Worm (Caenorhabditis elegans) whole organism, young adult: ENCODE measurements around the gene ska-3.

Experiments used
- B0336.3 ChIP-seq: fragments of 200-800 bp; sonication (Bioruptor generic); IDR thresholded peaks from 2 replicates; pipeline ENCODE4 v1.3.6; 2022; ENCODE audit warnings: missing genetic modification characterization, missing compliant biosample characterization
- C06A6.2 ChIP-seq: fragments of 200-800 bp; sonication (Bioruptor generic); conservative IDR thresholded peaks from 2 replicates; pipeline ENCODE4 v1.3.6; 2022; ENCODE audit warnings: missing genetic modification characterization, missing compliant biosample characterization
- C17E4.6 ChIP-seq: fragments of 200-800 bp; sonication (Bioruptor generic); IDR thresholded peaks from 2 replicates; pipeline ENCODE4 v1.3.6; 2022; ENCODE audit warnings: missing genetic modification reagents, missing genetic modification characterization, missing compliant biosample characterization
- D2030.7 ChIP-seq: fragments of 200-800 bp; sonication (Bioruptor generic); IDR thresholded peaks from 2 replicates; pipeline ENCODE4 v1.3.6; 2022; ENCODE audit warnings: missing genetic modification reagents, missing genetic modification characterization, missing compliant biosample characterization
- F23B12.7 ChIP-seq: sonication (generic microtip); optimal IDR thresholded peaks from 2 replicates; lab custom pipeline; 2017; ENCODE audit warnings: missing genetic modification characterization, mild to moderate bottlenecking, missing compliant biosample characterization, antibody characterized with exemption, moderate library complexity; ENCODE audit not compliant: insufficient read depth
- F37B4.10 ChIP-seq: fragments of 200-800 bp; sonication (Bioruptor generic); IDR thresholded peaks from 2 replicates; pipeline ENCODE4 v1.3.6; 2022; ENCODE audit warnings: missing genetic modification characterization, missing compliant biosample characterization
- K12H6.12 ChIP-seq: fragments of 200-800 bp; sonication (Bioruptor generic); optimal IDR thresholded peaks from 2 replicates; lab custom pipeline; 2018; ENCODE audit warnings: mild to moderate bottlenecking, missing genetic modification characterization, missing compliant biosample characterization
- Y53G8AR.9 ChIP-seq: fragments of 200-800 bp; sonication (Bioruptor generic); conservative IDR thresholded peaks from 2 replicates; pipeline ENCODE4 v1.3.6; 2022; ENCODE audit warnings: missing genetic modification reagents, missing genetic modification characterization, missing compliant biosample characterization
- ZK185.1 ChIP-seq: sonication (generic microtip); optimal IDR thresholded peaks from 2 replicates; lab custom pipeline; 2016; ENCODE audit warnings: mild to moderate bottlenecking, missing genetic modification characterization, missing compliant biosample characterization; ENCODE audit not compliant: poor library complexity, severe bottlenecking
- akir-1 ChIP-seq: fragments of 200-800 bp; sonication (Bioruptor generic); optimal IDR thresholded peaks from 2 replicates; lab custom pipeline; 2018; ENCODE audit warnings: mild to moderate bottlenecking, missing genetic modification characterization, moderate library complexity, missing compliant biosample characterization
- athp-1 ChIP-seq: sonication (generic microtip); optimal IDR thresholded peaks from 2 replicates; lab custom pipeline; 2017; ENCODE audit warnings: mild to moderate bottlenecking, missing genetic modification characterization, missing compliant biosample characterization
- attf-3 ChIP-seq: fragments of 200-800 bp; sonication (Bioruptor generic); conservative IDR thresholded peaks from 2 replicates; pipeline ENCODE4 v1.3.6; 2022; ENCODE audit warnings: missing genetic modification reagents, missing genetic modification characterization, missing compliant biosample characterization
- ceh-100 ChIP-seq: fragments of 200-800 bp; sonication (Bioruptor generic); IDR thresholded peaks from 2 replicates; pipeline ENCODE4 v1.3.6; 2022; ENCODE audit warnings: missing genetic modification reagents, missing genetic modification characterization, missing compliant biosample characterization
- ceh-27 ChIP-seq: fragments of 200-800 bp; sonication (Bioruptor generic); optimal IDR thresholded peaks from 2 replicates; lab custom pipeline; 2018; ENCODE audit warnings: mild to moderate bottlenecking, missing genetic modification characterization, moderate library complexity, missing compliant biosample characterization
- ceh-58 ChIP-seq: fragments of 200-800 bp; sonication (Bioruptor generic); IDR thresholded peaks from 2 replicates; pipeline ENCODE4 v1.3.6; 2022; ENCODE audit warnings: missing genetic modification characterization, missing compliant biosample characterization
- dox-1 ChIP-seq: fragments of 200-800 bp; sonication (Bioruptor generic); IDR thresholded peaks from 2 replicates; pipeline ENCODE4 v1.3.6; 2022; ENCODE audit warnings: missing genetic modification reagents, missing genetic modification characterization, missing compliant biosample characterization
- efl-1 ChIP-seq: fragments of 150-350 bp; optimal IDR thresholded peaks from 2 replicates; lab custom pipeline; 2014; ENCODE audit warnings: missing biosample characterization, missing genetic modification reagents, missing genetic modification characterization
- egl-44 ChIP-seq: fragments of 200-800 bp; sonication (Bioruptor generic); IDR thresholded peaks from 2 replicates; pipeline ENCODE4 v1.3.6; 2022; ENCODE audit warnings: missing genetic modification reagents, missing genetic modification characterization, missing compliant biosample characterization
- fkh-3 ChIP-seq: sonication (generic microtip); optimal IDR thresholded peaks from 2 replicates; lab custom pipeline; 2016; ENCODE audit warnings: mild to moderate bottlenecking, missing genetic modification characterization, missing compliant biosample characterization
- him-1 ChIP-seq: sonication (generic microtip); optimal IDR thresholded peaks from 2 replicates; lab custom pipeline; 2016; ENCODE audit warnings: missing genotype, missing genetic modification reagents, missing genetic modification characterization, missing compliant biosample characterization
- hmg-1.2 ChIP-seq: fragments of 200-800 bp; sonication (Bioruptor generic); IDR thresholded peaks from 2 replicates; pipeline ENCODE4 v1.3.6; 2022; ENCODE audit warnings: missing genetic modification reagents, missing genetic modification characterization, missing compliant biosample characterization
- hmg-20 ChIP-seq: fragments of 200-800 bp; sonication (Bioruptor generic); IDR thresholded peaks from 2 replicates; pipeline ENCODE4 v1.3.6; 2022; ENCODE audit warnings: missing genetic modification reagents, missing genetic modification characterization, missing compliant biosample characterization
- hrde-1 ChIP-seq: sonication (generic microtip); optimal IDR thresholded peaks from 2 replicates; lab custom pipeline; 2016; ENCODE audit warnings: missing genetic modification characterization, mild to moderate bottlenecking, missing compliant biosample characterization, moderate library complexity, missing genotype, missing genetic modification reagents, borderline replicate concordance
- hsf-1 ChIP-seq: fragments of 200-800 bp; sonication (Bioruptor generic); IDR thresholded peaks from 2 replicates; pipeline ENCODE4 v1.3.6; 2022; ENCODE audit warnings: missing genetic modification reagents, missing genetic modification characterization, missing compliant biosample characterization
- lin-26 ChIP-seq: fragments of 200-800 bp; sonication (Bioruptor generic); IDR thresholded peaks from 2 replicates; pipeline ENCODE4 v1.3.6; 2022; ENCODE audit warnings: missing genetic modification reagents, missing genetic modification characterization, missing compliant biosample characterization
- lin-35 ChIP-seq, 3 experiments: fragments of 150-350 bp in 2 of 3; sonication (generic microtip) in 1 of 3; optimal IDR thresholded peaks; 2 replicates each; lab custom pipeline; 2014 to 2018; ENCODE audit warnings: missing biosample characterization in 3 of 3, missing genetic modification characterization in 3 of 3, missing genetic modification reagents in 3 of 3
- lir-1 ChIP-seq: fragments of 200-800 bp; sonication (Bioruptor generic); conservative IDR thresholded peaks from 2 replicates; pipeline ENCODE4 v1.3.6; 2022; ENCODE audit warnings: missing genetic modification reagents, missing genetic modification characterization, missing compliant biosample characterization
- lsl-1 ChIP-seq: fragments of 200-800 bp; sonication (Bioruptor generic); optimal IDR thresholded peaks from 2 replicates; lab custom pipeline; 2018; ENCODE audit warnings: mild to moderate bottlenecking, missing genetic modification characterization, moderate library complexity, missing compliant biosample characterization
- madf-3 ChIP-seq: fragments of 200-800 bp; sonication (Bioruptor generic); IDR thresholded peaks from 2 replicates; pipeline ENCODE4 v1.3.6; 2022; ENCODE audit warnings: missing genetic modification reagents, missing genetic modification characterization, missing compliant biosample characterization
- madf-6 ChIP-seq: fragments of 200-800 bp; sonication (Bioruptor generic); IDR thresholded peaks from 2 replicates; pipeline ENCODE4 v1.3.6; 2022; ENCODE audit warnings: missing genetic modification reagents, missing genetic modification characterization, missing compliant biosample characterization
- madf-8 ChIP-seq: fragments of 200-800 bp; sonication (Bioruptor generic); conservative IDR thresholded peaks from 2 replicates; pipeline ENCODE4 v1.3.6; 2022; ENCODE audit warnings: missing genetic modification reagents, missing genetic modification characterization, missing compliant biosample characterization
- mcd-1 ChIP-seq: fragments of 200-800 bp; sonication (Bioruptor generic); IDR thresholded peaks from 2 replicates; pipeline ENCODE4 v1.3.6; 2022; ENCODE audit warnings: missing genetic modification reagents, missing genetic modification characterization, missing compliant biosample characterization
- nfyb-1 ChIP-seq: fragments of 200-800 bp; sonication (Bioruptor generic); IDR thresholded peaks from 2 replicates; pipeline ENCODE4 v1.3.6; 2022; ENCODE audit warnings: missing genetic modification reagents, missing genetic modification characterization, missing compliant biosample characterization
- pbrm-1 ChIP-seq: fragments of 200-800 bp; sonication (Bioruptor generic); IDR thresholded peaks from 2 replicates; pipeline ENCODE4 v1.3.6; 2022; ENCODE audit warnings: missing genetic modification reagents, missing genetic modification characterization, missing compliant biosample characterization
- rcor-1 ChIP-seq: fragments of 200-800 bp; sonication (Bioruptor generic); IDR thresholded peaks from 2 replicates; pipeline ENCODE4 v1.3.6; 2022; ENCODE audit warnings: missing genetic modification reagents, missing genetic modification characterization, missing compliant biosample characterization
- rec-8 ChIP-seq, 2 experiments: sonication (generic microtip); optimal IDR thresholded peaks; 2 replicates each; lab custom pipeline; 2016; ENCODE audit warnings: mild to moderate bottlenecking in 2 of 2, missing genetic modification characterization in 2 of 2, missing genetic modification reagents in 2 of 2, missing genotype in 2 of 2, missing biosample characterization in 1 of 2, missing compliant biosample characterization in 1 of 2, moderate library complexity in 1 of 2
- repo-1 ChIP-seq: sonication (generic microtip); optimal IDR thresholded peaks from 2 replicates; lab custom pipeline; 2017; ENCODE audit warnings: mild to moderate bottlenecking, missing genetic modification characterization, missing compliant biosample characterization
- rpc-1 ChIP-seq, 2 experiments: fragments of 150-350 bp in 1 of 2; sonication (generic microtip) in 1 of 2; optimal IDR thresholded peaks; 2 replicates each; lab custom pipeline; 2014 to 2018; ENCODE audit warnings: missing biosample characterization in 1 of 2, missing genetic modification characterization in 1 of 2, missing genetic modification reagents in 1 of 2, missing genotype in 1 of 2
- snpc-3.4 ChIP-seq: sonication (generic microtip); optimal IDR thresholded peaks from 2 replicates; lab custom pipeline; 2017; ENCODE audit warnings: missing genetic modification characterization, mild to moderate bottlenecking, missing compliant biosample characterization, antibody characterized with exemption, moderate library complexity, missing genotype, missing genetic modification reagents
- somi-1 ChIP-seq: fragments of 200-800 bp; sonication (Bioruptor generic); optimal IDR thresholded peaks from 2 replicates; lab custom pipeline; 2018; ENCODE audit warnings: mild to moderate bottlenecking, missing genetic modification characterization, missing compliant biosample characterization
- unc-130 ChIP-seq: sonication (generic microtip); optimal IDR thresholded peaks from 2 replicates; lab custom pipeline; 2016; ENCODE audit warnings: missing genetic modification reagents, missing genetic modification characterization, missing compliant biosample characterization
- xnd-1 ChIP-seq: sonication (generic microtip); optimal IDR thresholded peaks from 2 replicates; lab custom pipeline; 2016; ENCODE audit warnings: missing genotype, missing genetic modification reagents, missing genetic modification characterization, missing compliant biosample characterization
- ztf-18 ChIP-seq: sonication (generic microtip); optimal IDR thresholded peaks from 2 replicates; lab custom pipeline; 2016; ENCODE audit warnings: missing genotype, mild to moderate bottlenecking, missing genetic modification characterization, missing compliant biosample characterization
- ztf-28 ChIP-seq: fragments of 200-800 bp; sonication (Bioruptor generic); IDR thresholded peaks from 2 replicates; pipeline ENCODE4 v1.3.6; 2022; ENCODE audit warnings: missing genetic modification reagents, missing genetic modification characterization, missing compliant biosample characterization
- ztf-6 ChIP-seq: fragments of 200-800 bp; sonication (Bioruptor generic); IDR thresholded peaks from 2 replicates; pipeline ENCODE4 v1.3.6; 2022; ENCODE audit warnings: missing genetic modification reagents, missing genetic modification characterization, missing compliant biosample characterization

The ska-3 gene

DNA sequence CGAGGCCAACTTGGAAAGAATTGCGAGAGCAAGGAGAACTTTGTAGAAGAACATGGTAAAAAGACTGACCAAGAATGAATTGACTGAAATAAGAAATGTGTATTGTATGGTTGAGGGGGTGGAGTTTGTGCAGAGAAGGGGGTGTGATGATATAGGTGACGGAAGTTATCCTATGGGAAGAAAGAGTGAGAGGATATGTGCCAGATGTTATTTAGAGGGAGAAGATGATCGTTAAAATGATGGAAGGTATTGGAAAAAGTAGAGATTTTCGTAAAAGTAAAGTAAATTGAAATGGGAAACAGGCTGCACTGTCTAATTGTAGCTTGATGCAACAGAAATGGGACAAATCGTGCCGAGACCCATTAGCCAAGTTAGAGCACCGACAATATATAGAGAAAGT is 21.9 kb downstream of the ska-3 start, which contains the start of gene sdz-21:
sdz-21 (minus strand) TSS at position 101 of the 400 bp plus-strand sequence.
- TF ChIP-seq ztf-18 (tag; lab: Kevin White, UChicago) (no peak), K12H6.12 (tag; lab: Kevin White, UChicago) (no peak), lsl-1 (no peak), ztf-6 (no peak), xnd-1 (tag; lab: Kevin White, UChicago) (no peak), attf-3 (GFP tag; lab: Robert Waterston, UW) (no peak)

DNA sequence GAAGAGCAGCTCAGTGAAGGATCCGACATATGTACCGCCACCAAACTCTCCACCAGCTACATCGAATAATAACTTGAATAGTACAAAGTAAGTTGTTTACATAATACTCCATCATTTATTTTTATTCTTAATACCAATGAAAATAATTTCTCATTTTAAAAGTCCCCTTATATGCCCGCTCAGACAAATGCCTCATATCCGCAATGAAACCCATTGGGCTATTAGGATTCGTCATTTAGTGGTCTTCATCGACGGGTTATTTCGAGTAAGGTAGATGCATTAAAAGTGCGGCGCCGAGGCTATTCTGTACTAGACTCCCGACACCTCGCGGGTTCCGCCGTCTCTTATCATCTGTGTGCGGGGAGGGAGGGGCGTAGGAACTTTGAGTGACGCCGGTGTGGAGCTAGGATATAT is 25.1 kb downstream of the ska-3 start:
- TF ChIP-seq hsf-1 (peak; percentile 33; the same call in 1 of the 2 replicates), ztf-18 (tag; lab: Kevin White, UChicago) (peak; percentile 49), hmg-20 (GFP tag; lab: Robert Waterston, UW) (0 out of 2 replicates have a peak, but pooled peaks have one; percentile 38), hrde-1 (tag; lab: Kevin White, UChicago) (peak; percentile 45), madf-8 (GFP tag; lab: Robert Waterston, UW) (peak; percentile 54; the same call in 1 of the 2 replicates), pbrm-1 (GFP tag; lab: Robert Waterston, UW) (peak; percentile 93), lin-35 (GFP tag; optimal IDR thresholded peaks at IDR 0.05; lab: Kevin White, UChicago) (peak in 1 of 3 experiments; percentile 34), F37B4.10 (GFP tag; lab: Robert Waterston, UW) (no peak), rpc-1 (optimal IDR thresholded peaks at IDR 0.05; lab: Kevin White, UChicago) (no peak), rpc-1 (tag; optimal IDR thresholded peaks at IDR 0.05; lab: Kevin White, UChicago) (no peak), ceh-58 (GFP tag; lab: Robert Waterston, UW) (no peak), snpc-3.4 (tag; lab: Kevin White, UChicago) (peak; percentile 97), ZK185.1 (tag; lab: Kevin White, UChicago) (peak; percentile 70), fkh-3 (no peak), madf-6 (GFP tag; lab: Robert Waterston, UW) (peak; percentile 91), repo-1 (tag; lab: Kevin White, UChicago) (peak; percentile 53), lin-26 (GFP tag; lab: Robert Waterston, UW) (peak; percentile 55; the same call in 1 of the 2 replicates), nfyb-1 (GFP tag; lab: Robert Waterston, UW) (peak; percentile 55; the same call in 1 of the 2 replicates), unc-130 (GFP tag; lab: Kevin White, UChicago) (peak; percentile 37), ztf-28 (GFP tag; lab: Robert Waterston, UW) (no peak), F23B12.7 (peak; percentile 46), him-1 (tag; lab: Kevin White, UChicago) (peak; percentile 95), mcd-1 (GFP tag; lab: Robert Waterston, UW) (peak; percentile 87), athp-1 (tag; lab: Kevin White, UChicago) (peak; percentile 59), C17E4.6 (GFP tag; lab: Robert Waterston, UW) (0 out of 2 replicates have a peak, but pooled peaks have one; percentile 9), dox-1 (GFP tag; lab: Robert Waterston, UW) (peak; percentile 85; the same call in 1 of the 2 replicates), xnd-1 (tag; lab: Kevin White, UChicago) (peak; percentile 68), Y53G8AR.9 (GFP tag; lab: Robert Waterston, UW) (0 out of 2 replicates have a peak, but pooled peaks have one; percentile 28), lir-1 (no peak), D2030.7 (GFP tag; lab: Robert Waterston, UW) (peak; percentile 79), hmg-1.2 (GFP tag; lab: Robert Waterston, UW) (peak; percentile 92), efl-1 (GFP tag; lab: Kevin White, UChicago) (peak; percentile 34), B0336.3 (GFP tag; lab: Robert Waterston, UW) (peak; percentile 88), somi-1 (GFP tag; lab: Kevin White, UChicago) (peak; percentile 36), madf-3 (GFP tag; lab: Robert Waterston, UW) (0 out of 2 replicates have a peak, but pooled peaks have one; percentile 31), C06A6.2 (GFP tag; lab: Robert Waterston, UW) (no peak), ceh-27 (peak; percentile 13), rcor-1 (peak; percentile 71), akir-1 (no peak), egl-44 (GFP tag; lab: Robert Waterston, UW) (0 out of 2 replicates have a peak, but pooled peaks have one; percentile 37), rec-8 (tag; optimal IDR thresholded peaks at IDR 0.05; lab: Kevin White, UChicago) (peak in 1 of 2 experiments; percentile 28), ceh-100 (GFP tag; lab: Robert Waterston, UW) (peak; percentile 30; the same call in 1 of the 2 replicates)
